Fruit fly (Drosophila melanogaster) whole organism, adult: ENCODE results near the gene Sdic2.

Experiments
- CG11617 ChIP-seq: fragments of 200-800 bp; sonication (Bioruptor generic); optimal IDR thresholded peaks from 2 replicates; lab custom pipeline; 2017; ENCODE audit warnings: mild to moderate bottlenecking, missing biosample characterization, missing genetic modification reagents, missing genetic modification characterization
- CG12768 ChIP-seq: fragments of 200-800 bp; sonication (Bioruptor generic); optimal IDR thresholded peaks from 2 replicates; lab custom pipeline; 2017; ENCODE audit warnings: missing biosample characterization, missing genetic modification characterization, mild to moderate bottlenecking, moderate library complexity, missing genetic modification reagents
- CG14711 ChIP-seq: fragments of 200-800 bp; sonication (Bioruptor generic); optimal IDR thresholded peaks from 2 replicates; lab custom pipeline; 2018; ENCODE audit warnings: missing biosample characterization, mild to moderate bottlenecking, missing genetic modification characterization, moderate library complexity
- CG1620 ChIP-seq: fragments of 200-800 bp; sonication (Bioruptor generic); optimal IDR thresholded peaks from 2 replicates; lab custom pipeline; 2016; ENCODE audit warnings: missing biosample characterization, missing genetic modification characterization
- CG33017 ChIP-seq: fragments of 200-800 bp; sonication (Bioruptor generic); optimal IDR thresholded peaks from 2 replicates; lab custom pipeline; 2018; ENCODE audit warnings: missing biosample characterization, mild to moderate bottlenecking, missing genetic modification characterization, moderate library complexity
- CG5204 ChIP-seq: fragments of 200-800 bp; sonication (Bioruptor generic); optimal IDR thresholded peaks from 2 replicates; lab custom pipeline; 2016; ENCODE audit warnings: missing biosample characterization, missing genetic modification characterization
- CG7045 ChIP-seq: fragments of 200-800 bp; sonication (Bioruptor generic); optimal IDR thresholded peaks from 2 replicates; lab custom pipeline; 2017; ENCODE audit warnings: missing biosample characterization, mild to moderate bottlenecking, missing genetic modification characterization
- CG7101 ChIP-seq: fragments of 200-800 bp; sonication (Bioruptor generic); optimal IDR thresholded peaks from 2 replicates; lab custom pipeline; 2018; ENCODE audit warnings: missing biosample characterization, mild to moderate bottlenecking, missing genetic modification characterization, moderate library complexity
- Clk ChIP-seq: fragments of 200-800 bp; sonication (Bioruptor generic); optimal IDR thresholded peaks from 2 replicates; lab custom pipeline; 2017; ENCODE audit warnings: missing biosample characterization, missing genetic modification characterization
- Crg-1 ChIP-seq: fragments of 200-800 bp; sonication (Bioruptor generic); optimal IDR thresholded peaks from 2 replicates; lab custom pipeline; 2016; ENCODE audit warnings: missing biosample characterization, missing genetic modification characterization
- Hr96 ChIP-seq: fragments of 200-800 bp; sonication (Bioruptor generic); optimal IDR thresholded peaks from 2 replicates; lab custom pipeline; 2016; ENCODE audit warnings: missing biosample characterization, missing genetic modification characterization
- Mnt ChIP-seq: fragments of 200-800 bp; sonication (Bioruptor generic); optimal IDR thresholded peaks from 2 replicates; lab custom pipeline; 2016; ENCODE audit warnings: missing biosample characterization, mild to moderate bottlenecking, missing genetic modification characterization
- bab1 ChIP-seq: fragments of 200-800 bp; sonication (Bioruptor generic); optimal IDR thresholded peaks from 3 replicates; lab custom pipeline; 2019; ENCODE audit warnings: missing biosample characterization, mild to moderate bottlenecking, missing genetic modification characterization, moderate library complexity
- cic ChIP-seq: fragments of 200-800 bp; sonication (Bioruptor generic); optimal IDR thresholded peaks from 2 replicates; lab custom pipeline; 2017; ENCODE audit warnings: missing biosample characterization, mild to moderate bottlenecking, missing genetic modification characterization, moderate library complexity
- cnc ChIP-seq, 2 experiments: fragments of >200 bp; optimal IDR thresholded peaks; 2 replicates each; lab custom pipeline; 2017
- kay ChIP-seq: fragments of 200-800 bp; sonication (Bioruptor generic); peaks from one replicate; lab custom pipeline; 2016; ENCODE audit warnings: missing biosample characterization, missing genetic modification characterization, borderline replicate concordance
- ovo ChIP-seq: fragments of 200-800 bp; sonication (Bioruptor generic); optimal IDR thresholded peaks from 2 replicates; lab custom pipeline; 2016; ENCODE audit warnings: missing biosample characterization, missing genetic modification characterization
- pad ChIP-seq: fragments of 200-800 bp; sonication (Bioruptor generic); optimal IDR thresholded peaks from 3 replicates; lab custom pipeline; 2017; ENCODE audit warnings: missing biosample characterization, missing genetic modification characterization, mild to moderate bottlenecking, moderate library complexity, missing genetic modification reagents
- tj ChIP-seq: fragments of 200-800 bp; sonication (Bioruptor generic); optimal IDR thresholded peaks from 3 replicates; lab custom pipeline; 2017; ENCODE audit warnings: missing biosample characterization, mild to moderate bottlenecking, missing genetic modification characterization, moderate library complexity
- toe ChIP-seq: fragments of 200-800 bp; sonication (Bioruptor generic); optimal IDR thresholded peaks from 2 replicates; lab custom pipeline; 2016; ENCODE audit warnings: missing biosample characterization, missing genetic modification characterization

The Sdic2 gene

dm6 chrX:20169898-20170297, 16.4 kb downstream of the Sdic2 start, which contains the start of the genes CG9581 and CG9578:
TSS of gene CG9581 (minus strand) at chrX:20169981.
TSS of gene CG9578 (plus strand) at chrX:20170222.
- TF ChIP-seq CG7101 (tag; lab: Kevin White, UChicago) (peak; percentile 25), Mnt (peak; percentile 63), Clk (no peak), CG1620 (GFP tag; lab: Kevin White, UChicago) (peak; percentile 60), ovo (GFP tag; lab: Kevin White, UChicago) (peak; percentile 22), CG5204 (GFP tag; lab: Kevin White, UChicago) (peak; percentile 24), bab1 (GFP tag; lab: Kevin White, UChicago) (peak; percentile 63), CG14711 (peak; percentile 36), Crg-1 (GFP tag; lab: Kevin White, UChicago) (peak; percentile 74), CG33017 (tag; lab: Kevin White, UChicago) (no peak), CG12768 (GFP tag; lab: Kevin White, UChicago) (peak; percentile 25), cic (GFP tag; lab: Kevin White, UChicago) (no peak), kay (GFP tag; lab: Kevin White, UChicago) (no peak), CG7045 (no peak), pad (no peak), tj (no peak), cnc (optimal IDR thresholded peaks at IDR 0.05; lab: Kevin White, UChicago) (no peak), CG11617 (GFP tag; lab: Kevin White, UChicago) (peak; percentile 35), toe (peak; percentile 76), Hr96 (GFP tag; lab: Kevin White, UChicago) (peak; percentile 57)

dm6 chrX:20166484-20167038, 19.7 kb downstream of the Sdic2 start, which contains the start of gene CG9577:
TSS of gene CG9577 (plus strand) at chrX:20166673.
- TF ChIP-seq Mnt: no peak
- no peak for TF ChIP-seq Clk
- no peak for TF ChIP-seq CG5204 (GFP tag; lab: Kevin White, UChicago)
- peak; percentile 9 for TF ChIP-seq bab1 (GFP tag; lab: Kevin White, UChicago)
- no peak for TF ChIP-seq CG1620 (GFP tag; lab: Kevin White, UChicago)
- no peak for TF ChIP-seq cic (GFP tag; lab: Kevin White, UChicago)
- TF ChIP-seq CG12768 (GFP tag; lab: Kevin White, UChicago): peak; percentile 47
- TF ChIP-seq Hr96 (GFP tag; lab: Kevin White, UChicago): peak; percentile 9

DNA sequence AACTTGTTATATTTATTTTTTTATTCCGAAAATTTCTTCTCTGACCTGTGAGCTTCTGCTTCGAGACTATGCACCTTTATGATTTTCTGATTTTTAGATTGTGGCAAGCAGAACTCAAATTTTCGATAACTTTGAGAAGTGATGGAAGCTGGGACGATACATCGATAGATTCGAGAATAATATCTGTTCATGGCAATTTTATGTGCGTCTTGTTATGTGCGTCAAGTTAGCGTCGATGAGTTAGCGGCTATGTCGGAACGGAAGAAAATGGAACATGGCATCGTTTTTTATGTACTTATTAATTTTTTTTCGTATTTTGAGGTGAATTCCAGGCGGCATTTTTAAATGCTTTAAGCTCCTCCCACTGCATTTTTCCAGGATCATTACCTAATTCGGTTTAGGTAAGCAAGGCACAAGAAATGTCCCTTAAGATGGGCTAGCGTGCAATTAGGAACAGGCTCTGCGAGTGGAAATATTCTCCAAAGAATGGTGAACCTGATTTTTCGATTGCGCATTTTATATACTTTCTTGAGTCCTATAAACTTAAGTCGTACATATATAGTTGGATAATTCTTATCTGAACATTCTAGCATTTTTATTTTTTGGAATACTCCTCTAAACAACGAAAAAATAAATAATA, 20.4 kb downstream of the Sdic2 start, which contains the start of gene Phf7:
TSS of gene Phf7 (minus strand) at position 58 of the 640 bp plus-strand sequence.
- no peak for TF ChIP-seq toe
- no peak for TF ChIP-seq Clk
- no peak for TF ChIP-seq cnc (optimal IDR thresholded peaks at IDR 0.05; lab: Kevin White, UChicago)
- no peak for TF ChIP-seq CG7101 (tag; lab: Kevin White, UChicago)

DNA sequence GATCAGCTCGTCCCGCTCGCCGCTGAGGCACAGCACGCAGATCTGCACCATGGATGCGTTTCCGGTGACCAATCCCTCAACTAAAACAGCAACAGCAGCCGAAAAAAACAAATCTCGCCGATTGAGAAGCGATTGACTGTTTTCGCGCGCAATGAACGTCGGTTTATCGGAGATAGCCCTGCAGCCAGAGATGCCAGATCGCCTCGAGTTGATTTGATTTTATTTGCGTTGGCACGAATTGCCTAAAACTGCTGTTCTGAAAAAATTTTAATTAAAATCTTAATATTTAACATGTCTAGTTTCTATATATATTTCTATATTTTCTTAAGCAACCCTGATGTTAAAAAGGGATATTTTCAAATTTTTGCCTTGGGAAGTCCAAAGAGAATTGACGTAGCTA, 23.7 kb downstream of the Sdic2 start:
- TF ChIP-seq pad (no peak), Crg-1 (GFP tag; lab: Kevin White, UChicago) (no peak), CG33017 (tag; lab: Kevin White, UChicago) (no peak), cic (GFP tag; lab: Kevin White, UChicago) (no peak), kay (GFP tag; lab: Kevin White, UChicago) (no peak), bab1 (GFP tag; lab: Kevin White, UChicago) (no peak), Clk (no peak), CG12768 (GFP tag; lab: Kevin White, UChicago) (no peak), CG5204 (GFP tag; lab: Kevin White, UChicago) (no peak), CG11617 (GFP tag; lab: Kevin White, UChicago) (no peak), toe (no peak), CG1620 (GFP tag; lab: Kevin White, UChicago) (no peak), CG7101 (tag; lab: Kevin White, UChicago) (no peak), Mnt (no peak), tj (no peak), CG7045 (no peak), CG14711 (no peak), Hr96 (GFP tag; lab: Kevin White, UChicago) (no peak)

- peak; percentile 9 for TF ChIP-seq CG14711
- TF ChIP-seq CG5204 (GFP tag; lab: Kevin White, UChicago): peak; percentile 17
- no peak for TF ChIP-seq CG7045
- TF ChIP-seq toe: peak; percentile 50
- peak; percentile 74 for TF ChIP-seq CG1620 (GFP tag; lab: Kevin White, UChicago)
- TF ChIP-seq cnc (optimal IDR thresholded peaks at IDR 0.05; lab: Kevin White, UChicago): no peak
- TF ChIP-seq cic (GFP tag; lab: Kevin White, UChicago): no peak
- TF ChIP-seq Mnt: peak; percentile 14
- peak; percentile 5 for TF ChIP-seq CG7101 (tag; lab: Kevin White, UChicago)
- peak; percentile 2 for TF ChIP-seq bab1 (GFP tag; lab: Kevin White, UChicago)
- TF ChIP-seq ovo (GFP tag; lab: Kevin White, UChicago): no peak
- TF ChIP-seq kay (GFP tag; lab: Kevin White, UChicago): no peak
- TF ChIP-seq CG12768 (GFP tag; lab: Kevin White, UChicago): no peak
- TF ChIP-seq pad: peak; percentile 35
- TF ChIP-seq Crg-1 (GFP tag; lab: Kevin White, UChicago): peak; percentile 30
- no peak for TF ChIP-seq CG33017 (tag; lab: Kevin White, UChicago)
Measured at dm6 chrX:20159679-20160140, 26.6 kb downstream of the Sdic2 start, which contains the start of gene Rab35. TSS of gene Rab35 (minus strand) at chrX:20159872.

DNA sequence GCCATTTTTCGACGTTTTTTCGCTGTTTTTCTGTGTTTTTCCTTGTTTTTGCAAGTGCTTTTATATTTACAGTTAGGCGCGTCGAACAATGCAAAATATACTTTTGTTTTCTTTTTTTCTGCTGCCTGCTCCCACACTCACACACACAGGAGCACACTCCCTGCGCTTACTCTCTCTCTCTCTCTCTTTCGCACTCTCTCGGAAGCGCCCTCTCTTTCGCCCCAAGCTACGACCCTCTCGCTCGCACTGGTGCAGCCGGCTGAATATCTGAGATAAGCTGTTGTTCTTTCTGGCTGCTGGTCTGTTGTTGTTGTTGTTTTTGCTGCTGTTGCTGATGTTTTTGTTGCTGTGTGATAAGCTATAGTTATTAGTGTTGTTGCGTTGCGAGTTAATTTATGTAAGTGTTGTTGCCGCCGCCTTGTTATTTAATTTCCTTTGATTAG, 27.3 kb downstream of the Sdic2 start:
- TF ChIP-seq pad (peak; percentile 24), bab1 (GFP tag; lab: Kevin White, UChicago) (peak; percentile 16), Clk (no peak), CG11617 (GFP tag; lab: Kevin White, UChicago) (peak; percentile 4), CG7045 (no peak), Mnt (no peak), tj (peak; percentile 34), ovo (GFP tag; lab: Kevin White, UChicago) (peak; percentile 70)
